Worm (Caenorhabditis elegans) whole organism, L4 larva: ENCODE results near the gene ngn-1.
A peak's percentile ranks its signal among the peaks of the same experiment; 100 is the strongest.

Experiments
- D1046.2 ChIP-seq: fragments of 200-800 bp; sonication (Bioruptor generic); IDR thresholded peaks from 2 replicates; pipeline ENCODE4 v1.3.6; 2022; ENCODE audit warnings: missing genetic modification characterization, missing compliant biosample characterization
- F10B5.3 ChIP-seq: sonication (generic microtip); optimal IDR thresholded peaks from 2 replicates; lab custom pipeline; 2016; ENCODE audit warnings: mild to moderate bottlenecking, missing genetic modification characterization, missing compliant biosample characterization
- F26F4.8 ChIP-seq: fragments of 200-800 bp; sonication (Bioruptor generic); conservative IDR thresholded peaks from 2 replicates; pipeline ENCODE4 v1.3.6; 2022; ENCODE audit warnings: missing genetic modification characterization, missing compliant biosample characterization
- F37D6.2 ChIP-seq: sonication (generic microtip); optimal IDR thresholded peaks from 2 replicates; lab custom pipeline; 2016; ENCODE audit warnings: mild to moderate bottlenecking, missing genetic modification characterization, missing compliant biosample characterization
- F44E2.7 ChIP-seq: fragments of 200-800 bp; sonication (Bioruptor generic); IDR thresholded peaks from 2 replicates; pipeline ENCODE4 v2.1.2; 2022; ENCODE audit warnings: missing genetic modification characterization, missing compliant biosample characterization
- F49E8.2 ChIP-seq: sonication (generic microtip); optimal IDR thresholded peaks from 2 replicates; lab custom pipeline; 2016; ENCODE audit warnings: missing compliant biosample characterization, mild to moderate bottlenecking, missing genetic modification characterization, borderline replicate concordance
- T26A8.4 ChIP-seq: fragments of 200-800 bp; sonication (Bioruptor generic); IDR thresholded peaks from 2 replicates; pipeline ENCODE4 v1.3.6; 2022; ENCODE audit warnings: missing genetic modification characterization, missing compliant biosample characterization
- Y48G9A.11 ChIP-seq: fragments of 200-800 bp; sonication (Bioruptor generic); IDR thresholded peaks from 2 replicates; pipeline ENCODE4 v1.3.6; 2022; ENCODE audit warnings: missing genetic modification reagents, missing genetic modification characterization, missing compliant biosample characterization
- Y5F2A.4 ChIP-seq: fragments of 200-800 bp; sonication (Bioruptor generic); optimal IDR thresholded peaks from 2 replicates; lab custom pipeline; 2018; ENCODE audit warnings: mild to moderate bottlenecking, missing genetic modification characterization, missing compliant biosample characterization
- Y75B8A.6 ChIP-seq: fragments of 200-800 bp; sonication (Bioruptor generic); IDR thresholded peaks from 2 replicates; pipeline ENCODE4 v1.3.6; 2022; ENCODE audit warnings: missing genetic modification reagents, missing genetic modification characterization, missing compliant biosample characterization
- ZK546.5 ChIP-seq, 2 experiments: sonication (generic microtip); optimal IDR thresholded peaks; 2 replicates each; lab custom pipeline; 2017; ENCODE audit warnings: missing biosample characterization in 2 of 2, missing genetic modification characterization in 2 of 2
- aha-1 ChIP-seq: fragments of 150-350 bp; peaks from one replicate; lab custom pipeline; 2014; ENCODE audit warnings: missing biosample characterization, missing genetic modification characterization
- aly-2 ChIP-seq: sonication (generic microtip); optimal IDR thresholded peaks from 2 replicates; lab custom pipeline; 2018; ENCODE audit warnings: missing biosample characterization, missing genetic modification characterization
- attf-4 ChIP-seq: sonication (generic microtip); optimal IDR thresholded peaks from 3 replicates; lab custom pipeline; 2017; ENCODE audit warnings: missing biosample characterization, missing genetic modification characterization
- ceh-32 ChIP-seq: sonication (generic microtip); optimal IDR thresholded peaks from 2 replicates; lab custom pipeline; 2016; ENCODE audit warnings: mild to moderate bottlenecking, missing genetic modification characterization, missing compliant biosample characterization; ENCODE audit not compliant: poor library complexity
- ceh-62 ChIP-seq: sonication (generic microtip); optimal IDR thresholded peaks from 2 replicates; lab custom pipeline; 2017; ENCODE audit warnings: missing biosample characterization, missing genetic modification characterization
- ceh-82 ChIP-seq: sonication (generic microtip); optimal IDR thresholded peaks from 2 replicates; lab custom pipeline; 2017; ENCODE audit warnings: missing biosample characterization, missing genetic modification characterization
- ces-1 ChIP-seq: fragments of 150-350 bp; sonication (generic microtip); optimal IDR thresholded peaks from 4 replicates; lab custom pipeline; 2014; ENCODE audit warnings: missing biosample characterization, missing genetic modification reagents, missing genetic modification characterization
- ctbp-1 ChIP-seq: fragments of 200-800 bp; sonication (Bioruptor generic); IDR thresholded peaks from 2 replicates; pipeline ENCODE4 v1.3.6; 2022; ENCODE audit warnings: missing genetic modification reagents, missing genetic modification characterization, missing compliant biosample characterization
- daf-12 ChIP-seq: fragments of 150-350 bp; optimal IDR thresholded peaks from 2 replicates; lab custom pipeline; 2014; ENCODE audit warnings: missing biosample characterization, missing genetic modification reagents, missing genetic modification characterization
- dmd-9 ChIP-seq: fragments of 200-800 bp; sonication (Bioruptor generic); IDR thresholded peaks from 2 replicates; pipeline ENCODE4 v1.3.6; 2022; ENCODE audit warnings: missing genetic modification reagents, missing genetic modification characterization, missing compliant biosample characterization
- dve-1 ChIP-seq: sonication (generic microtip); optimal IDR thresholded peaks from 2 replicates; lab custom pipeline; 2017; ENCODE audit warnings: antibody characterized with exemption, mild to moderate bottlenecking, missing genetic modification characterization, missing compliant biosample characterization; ENCODE audit not compliant: insufficient read depth
- egl-43 ChIP-seq: fragments of 200-800 bp; sonication (Bioruptor generic); IDR thresholded peaks from 2 replicates; pipeline ENCODE4 v1.3.6; 2022; ENCODE audit warnings: missing genetic modification reagents, missing genetic modification characterization, missing compliant biosample characterization
- hlh-11 ChIP-seq: fragments of 200-800 bp; sonication (Bioruptor generic); optimal IDR thresholded peaks from 2 replicates; lab custom pipeline; 2018; ENCODE audit warnings: mild to moderate bottlenecking, missing genetic modification characterization, missing compliant biosample characterization
- hlh-30 ChIP-seq: sonication (generic microtip); optimal IDR thresholded peaks from 2 replicates; lab custom pipeline; 2017; ENCODE audit warnings: antibody characterized with exemption, mild to moderate bottlenecking, missing genetic modification characterization, missing compliant biosample characterization; ENCODE audit not compliant: insufficient read depth
- lin-1 ChIP-seq: fragments of 200-800 bp; sonication (Bioruptor generic); IDR thresholded peaks from 2 replicates; pipeline ENCODE4 v1.3.6; 2022; ENCODE audit warnings: missing genetic modification reagents, missing genetic modification characterization, missing compliant biosample characterization
- lin-15B ChIP-seq: fragments of 150-350 bp; sonication (generic microtip); optimal IDR thresholded peaks from 3 replicates; lab custom pipeline; 2014; ENCODE audit warnings: missing biosample characterization, missing genetic modification characterization
- lin-29 ChIP-seq: fragments of 200-800 bp; sonication (Bioruptor generic); IDR thresholded peaks from 2 replicates; pipeline ENCODE4 v1.3.6; 2022; ENCODE audit warnings: missing genetic modification reagents, missing genetic modification characterization, missing compliant biosample characterization
- lin-38 ChIP-seq: fragments of 200-800 bp; sonication (Bioruptor generic); IDR thresholded peaks from 2 replicates; pipeline ENCODE4 v1.3.6; 2022; ENCODE audit warnings: missing genetic modification reagents, missing genetic modification characterization, missing compliant biosample characterization
- lin-39 ChIP-seq: fragments of 150-350 bp; optimal IDR thresholded peaks from 2 replicates; lab custom pipeline; 2014; ENCODE audit warnings: missing biosample characterization, missing genetic modification reagents, missing genetic modification characterization
- lsy-2 ChIP-seq, 2 experiments: fragments of 150-350 bp in 1 of 2; sonication (generic microtip) in 1 of 2; optimal IDR thresholded peaks; 2 replicates each; lab custom pipeline; 2014 to 2017; ENCODE audit warnings: missing biosample characterization in 2 of 2, missing genetic modification characterization in 2 of 2
- madf-5 ChIP-seq, 2 experiments: fragments of 200-800 bp; sonication (Bioruptor generic); IDR thresholded peaks; 2 replicates each; pipeline ENCODE4 v1.3.6; 2022; ENCODE audit warnings: missing compliant biosample characterization in 2 of 2, missing genetic modification characterization in 2 of 2
- mep-1 ChIP-seq: fragments of 150-350 bp; sonication (generic microtip); optimal IDR thresholded peaks from 3 replicates; lab custom pipeline; 2014; ENCODE audit warnings: missing biosample characterization, missing genetic modification characterization
- mxl-3 ChIP-seq: fragments of 200-800 bp; sonication (Bioruptor generic); optimal IDR thresholded peaks from 2 replicates; lab custom pipeline; 2018; ENCODE audit warnings: mild to moderate bottlenecking, missing genetic modification characterization, missing compliant biosample characterization
- nhr-102 ChIP-seq: sonication (generic microtip); optimal IDR thresholded peaks from 2 replicates; lab custom pipeline; 2016; ENCODE audit warnings: mild to moderate bottlenecking, missing genetic modification characterization, moderate library complexity, missing compliant biosample characterization
- nhr-11 ChIP-seq: fragments of 150-350 bp; optimal IDR thresholded peaks from 2 replicates; lab custom pipeline; 2014; ENCODE audit warnings: missing biosample characterization, missing genetic modification characterization
- nhr-111 ChIP-seq: fragments of 200-800 bp; sonication (Bioruptor generic); optimal IDR thresholded peaks from 2 replicates; lab custom pipeline; 2018; ENCODE audit warnings: mild to moderate bottlenecking, missing genetic modification characterization, missing compliant biosample characterization
- nhr-237 ChIP-seq: sonication (generic microtip); optimal IDR thresholded peaks from 2 replicates; lab custom pipeline; 2017; ENCODE audit warnings: missing biosample characterization, missing genetic modification characterization
- nhr-25 ChIP-seq: sonication (generic microtip); optimal IDR thresholded peaks from 2 replicates; lab custom pipeline; 2017; ENCODE audit warnings: missing genetic modification characterization, mild to moderate bottlenecking, missing compliant biosample characterization, antibody characterized with exemption, moderate library complexity, borderline replicate concordance; ENCODE audit not compliant: insufficient read depth
- nhr-28 ChIP-seq: fragments of 150-350 bp; optimal IDR thresholded peaks from 2 replicates; lab custom pipeline; 2014; ENCODE audit warnings: missing biosample characterization, missing genetic modification characterization
- nhr-48 ChIP-seq: sonication (generic microtip); optimal IDR thresholded peaks from 2 replicates; lab custom pipeline; 2016; ENCODE audit warnings: mild to moderate bottlenecking, missing genetic modification characterization, missing compliant biosample characterization
- nhr-6 ChIP-seq: fragments of 150-350 bp; optimal IDR thresholded peaks from 2 replicates; lab custom pipeline; 2014; ENCODE audit warnings: missing biosample characterization, missing genetic modification characterization
- nhr-77 ChIP-seq: fragments of 150-350 bp; optimal IDR thresholded peaks from 2 replicates; lab custom pipeline; 2014; ENCODE audit warnings: missing biosample characterization, missing genetic modification characterization
- php-3 ChIP-seq: fragments of 200-800 bp; sonication (Bioruptor generic); IDR thresholded peaks from 2 replicates; pipeline ENCODE4 v1.3.6; 2022; ENCODE audit warnings: missing genetic modification reagents, missing genetic modification characterization, missing compliant biosample characterization
- pqm-1 ChIP-seq: sonication (generic microtip); optimal IDR thresholded peaks from 2 replicates; lab custom pipeline; 2017; ENCODE audit warnings: missing biosample characterization, missing genetic modification characterization
- saeg-2 ChIP-seq: fragments of 200-800 bp; sonication (Bioruptor generic); IDR thresholded peaks from 2 replicates; pipeline ENCODE4 v1.3.6; 2022; ENCODE audit warnings: missing genetic modification reagents, missing genetic modification characterization, missing compliant biosample characterization
- sdz-12 ChIP-seq: fragments of 200-800 bp; sonication (Bioruptor generic); optimal IDR thresholded peaks from 2 replicates; lab custom pipeline; 2018; ENCODE audit warnings: mild to moderate bottlenecking, missing genetic modification characterization, missing compliant biosample characterization
- set-16 ChIP-seq: fragments of 200-800 bp; sonication (Bioruptor generic); IDR thresholded peaks from 2 replicates; pipeline ENCODE4 v1.3.6; 2022; ENCODE audit warnings: missing genetic modification reagents, missing genetic modification characterization, missing compliant biosample characterization
- snpc-1.2 ChIP-seq: fragments of 200-800 bp; sonication (Bioruptor generic); IDR thresholded peaks from 2 replicates; pipeline ENCODE4 v1.3.6; 2022; ENCODE audit warnings: missing genetic modification reagents, missing genetic modification characterization, missing compliant biosample characterization
- spr-1 ChIP-seq: sonication (generic microtip); optimal IDR thresholded peaks from 2 replicates; lab custom pipeline; 2016; ENCODE audit warnings: mild to moderate bottlenecking, missing genetic modification characterization, missing compliant biosample characterization
- spr-3 ChIP-seq: fragments of 200-800 bp; sonication (Bioruptor generic); optimal IDR thresholded peaks from 2 replicates; lab custom pipeline; 2018; ENCODE audit warnings: mild to moderate bottlenecking, missing genetic modification characterization, missing compliant biosample characterization
- unc-39 ChIP-seq: sonication (generic microtip); optimal IDR thresholded peaks from 2 replicates; lab custom pipeline; 2017; ENCODE audit warnings: missing biosample characterization, missing genetic modification characterization
- zag-1 ChIP-seq: fragments of 150-350 bp; optimal IDR thresholded peaks from 2 replicates; lab custom pipeline; 2014; ENCODE audit warnings: missing biosample characterization, missing genetic modification characterization

Gene ngn-1

ce11 chrIV:2618611-2619010 is 9.5 kb downstream of the ngn-1 start, which contains the start of gene smf-3:
Gene smf-3, plus strand, starts transcription at chrIV:2618869.
- peak; percentile 96 for TF ChIP-seq aha-1 (tag; lab: Kevin White, UChicago)
- no peak for TF ChIP-seq spr-1
- no peak for TF ChIP-seq egl-43 (GFP tag; lab: Robert Waterston, UW)
- no peak for TF ChIP-seq ceh-32 (tag; lab: Kevin White, UChicago)
- TF ChIP-seq ceh-82 (tag; lab: Kevin White, UChicago), result no peak
- no peak for TF ChIP-seq ZK546.5 (tag; optimal IDR thresholded peaks at IDR 0.05; lab: Kevin White, UChicago)
- peak; percentile 86 for TF ChIP-seq pqm-1 (tag; lab: Kevin White, UChicago)
- no peak for TF ChIP-seq mxl-3 (GFP tag; lab: Kevin White, UChicago)
- TF ChIP-seq ces-1, result no peak
- TF ChIP-seq lin-39 (tag; lab: Kevin White, UChicago), result no peak
- no peak for TF ChIP-seq T26A8.4 (GFP tag; lab: Robert Waterston, UW)
- TF ChIP-seq daf-12 (tag; lab: Kevin White, UChicago), result no peak
- no peak for TF ChIP-seq zag-1 (tag; lab: Kevin White, UChicago)
- TF ChIP-seq snpc-1.2, result no peak
- TF ChIP-seq ctbp-1 (GFP tag; lab: Robert Waterston, UW), result no peak
- TF ChIP-seq aly-2 (tag; lab: Kevin White, UChicago), result no peak
- TF ChIP-seq Y75B8A.6 (GFP tag; lab: Robert Waterston, UW), result no peak
- no peak for TF ChIP-seq nhr-6
- TF ChIP-seq nhr-28, result peak; percentile 51
- TF ChIP-seq spr-3 (GFP tag; lab: Kevin White, UChicago), result no peak
- peak; percentile 61 for TF ChIP-seq nhr-77
- no peak for TF ChIP-seq attf-4
- no peak for TF ChIP-seq lin-15B (tag; lab: Kevin White, UChicago)
- no peak for TF ChIP-seq F49E8.2 (tag; lab: Kevin White, UChicago)
- TF ChIP-seq lin-1 (GFP tag; lab: Robert Waterston, UW), result no peak
- peak; percentile 79 for TF ChIP-seq dve-1 (tag; lab: Kevin White, UChicago)
- TF ChIP-seq ceh-62 (tag; lab: Kevin White, UChicago), result no peak
- no peak for TF ChIP-seq madf-5 (GFP tag; IDR thresholded peaks at IDR 0.05; lab: Robert Waterston, UW)
- TF ChIP-seq nhr-48 (tag; lab: Kevin White, UChicago), result peak; percentile 72
- no peak for TF ChIP-seq F26F4.8 (GFP tag; lab: Robert Waterston, UW)
- TF ChIP-seq nhr-111, result no peak
- no peak for TF ChIP-seq lsy-2 (tag; optimal IDR thresholded peaks at IDR 0.05; lab: Kevin White, UChicago)
- no peak for TF ChIP-seq sdz-12 (GFP tag; lab: Kevin White, UChicago)
- no peak for TF ChIP-seq lin-38
- no peak for TF ChIP-seq lin-29 (GFP tag; lab: Robert Waterston, UW)
- TF ChIP-seq dmd-9 (GFP tag; lab: Robert Waterston, UW), result no peak
- TF ChIP-seq Y5F2A.4 (GFP tag; lab: Kevin White, UChicago), result no peak
- no peak for TF ChIP-seq nhr-25 (tag; lab: Kevin White, UChicago)
- peak; percentile 60 for TF ChIP-seq nhr-102 (tag; lab: Kevin White, UChicago)
- peak; percentile 84 for TF ChIP-seq php-3 (GFP tag; lab: Robert Waterston, UW)
- no peak for TF ChIP-seq saeg-2
- no peak for TF ChIP-seq set-16 (GFP tag; lab: Robert Waterston, UW)
- no peak for TF ChIP-seq unc-39
- no peak for TF ChIP-seq F44E2.7 (GFP tag; lab: Robert Waterston, UW)
- no peak for TF ChIP-seq nhr-11 (tag; lab: Kevin White, UChicago)
- no peak for TF ChIP-seq hlh-30
- no peak for TF ChIP-seq mep-1 (tag; lab: Kevin White, UChicago)
- TF ChIP-seq D1046.2 (GFP tag; lab: Robert Waterston, UW), result no peak
- TF ChIP-seq F10B5.3 (tag; lab: Kevin White, UChicago), result no peak
- no peak for TF ChIP-seq F37D6.2
- TF ChIP-seq hlh-11, result peak; percentile 77
- no peak for TF ChIP-seq nhr-237 (tag; lab: Kevin White, UChicago)
- no peak for TF ChIP-seq Y48G9A.11 (GFP tag; lab: Robert Waterston, UW)
